Worm (Caenorhabditis elegans): ENCODE results near the gene prdx-2.

prdx-2 gene

DNA sequence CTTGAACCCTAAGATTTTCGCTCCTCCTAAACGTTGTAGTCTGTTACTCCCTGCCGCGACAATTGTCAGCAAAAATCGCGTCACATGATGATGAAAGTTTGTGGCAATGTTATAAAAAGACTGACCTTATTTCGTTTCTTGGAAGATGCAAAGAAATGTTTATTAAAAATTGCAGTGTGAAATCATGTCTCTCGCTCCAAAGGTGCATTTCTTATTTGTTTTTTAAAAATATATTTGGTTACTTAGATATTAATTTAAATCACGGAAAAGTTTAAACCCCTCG is 185 bp downstream of the prdx-2 start:
- TF ChIP-seq zfp-3 (GFP tag; conservative IDR thresholded peaks at IDR 0.05) (no peak), nhr-28 (tag; optimal IDR thresholded peaks at IDR 0.05) (peak; percentile 44), mxl-3 (GFP tag; optimal IDR thresholded peaks at IDR 0.05) (no peak), unc-62 (GFP tag; optimal IDR thresholded peaks at IDR 0.05 in 1 of 2) (peak in 1 of 2 experiments; percentile 49), unc-62 (tag; optimal IDR thresholded peaks at IDR 0.05) (no peak), ceh-28 (tag; optimal IDR thresholded peaks at IDR 0.05) (no peak), hlh-11 (tag; optimal IDR thresholded peaks at IDR 0.05) (peak; percentile 1), lsy-2 (tag; optimal IDR thresholded peaks at IDR 0.05) (peak in 1 of 2 experiments; percentile 11), hlh-30 (tag; optimal IDR thresholded peaks at IDR 0.05; ENCODE audit: insufficient read depth) (peak; percentile 50), D1046.2 (GFP tag; IDR thresholded peaks at IDR 0.05) (no peak), nhr-76 (tag; optimal IDR thresholded peaks at IDR 0.05) (no peak), dmd-6 (GFP tag; IDR thresholded peaks at IDR 0.05) (no peak)

DNA sequence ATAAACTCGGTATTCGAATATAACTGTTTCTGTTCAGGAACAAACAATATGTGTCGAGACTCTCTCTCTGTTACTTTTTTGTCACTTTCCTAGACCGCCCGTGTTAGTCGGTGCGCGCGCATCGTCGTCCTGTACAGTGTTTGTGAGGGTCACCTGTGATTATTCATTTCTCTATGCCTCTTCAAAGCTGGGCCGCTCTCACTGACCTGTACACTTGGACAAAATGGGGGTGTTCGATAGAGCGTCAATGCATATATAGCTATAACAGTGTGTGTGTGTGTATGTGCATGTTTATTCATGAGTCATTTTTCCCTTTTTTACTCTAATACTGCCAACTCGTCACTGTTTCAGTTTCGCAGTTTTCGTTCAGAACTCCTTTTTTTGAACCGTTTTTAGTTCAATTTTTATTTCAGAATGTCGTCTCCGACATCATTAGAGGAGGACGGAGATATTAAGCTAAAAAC is 1.7 kb downstream of the prdx-2 start, which contains the start of gene pkc-3:
TSS of gene pkc-3 (plus strand) at position 414 of the 464 bp plus-strand sequence.
- TF ChIP-seq nhr-6 (tag; optimal IDR thresholded peaks at IDR 0.05) (peak; percentile 93), mdl-1 (tag; optimal IDR thresholded peaks at IDR 0.05) (peak; percentile 7 to 47), hmg-1.1 (GFP tag; IDR thresholded peaks at IDR 0.05) (peak; percentile 52; the same call in 1 of the 2 replicates), hlh-30 (tag; optimal IDR thresholded peaks at IDR 0.05; ENCODE audit: insufficient read depth) (peak; percentile 83), madf-9 (GFP tag; conservative IDR thresholded peaks at IDR 0.05) (peak; percentile 35; the same call in 1 of the 2 replicates), dpl-1 (GFP tag; optimal IDR thresholded peaks at IDR 0.05) (peak; percentile 38), nhr-77 (tag; optimal IDR thresholded peaks at IDR 0.05) (peak; percentile 89), snpc-1.2 (GFP tag; IDR thresholded peaks at IDR 0.05) (peak; percentile 58; the same call in 1 of the 2 replicates), aha-1 (tag) (peak; percentile 99), mxl-3 (GFP tag; optimal IDR thresholded peaks at IDR 0.05) (peak; percentile 86), Y75B8A.6 (GFP tag; IDR thresholded peaks at IDR 0.05) (0 out of 2 replicates have a peak, but pooled peaks have one; percentile 27), nhr-42 (GFP tag; IDR thresholded peaks at IDR 0.05) (peak; percentile 36; the same call in 1 of the 2 replicates), nhr-10 (tag; optimal IDR thresholded peaks at IDR 0.05) (peak; percentile 11), nhr-25 (tag; optimal IDR thresholded peaks at IDR 0.05; ENCODE audit: borderline replicate concordance, insufficient read depth) (peak; percentile 95), R02D3.7 (tag; optimal IDR thresholded peaks at IDR 0.05) (no peak), mes-2 (tag; optimal IDR thresholded peaks at IDR 0.05; ENCODE audit: poor library complexity, severe bottlenecking) (peak; percentile 67), hif-1 (tag; optimal IDR thresholded peaks at IDR 0.05) (peak; percentile 22), arid-1 (GFP tag; conservative IDR thresholded peaks at IDR 0.05) (0 out of 2 replicates have a peak, but pooled peaks have one; percentile 25), spr-3 (GFP tag; optimal IDR thresholded peaks at IDR 0.05) (peak; percentile 42), rbr-2 (tag; optimal IDR thresholded peaks at IDR 0.05) (peak; percentile 46), ctbp-1 (GFP tag; IDR thresholded peaks at IDR 0.05) (no peak), zfp-2 (tag; optimal IDR thresholded peaks at IDR 0.05) (no peak), spr-1 (tag; optimal IDR thresholded peaks at IDR 0.05) (peak; percentile 51), attf-4 (tag; optimal IDR thresholded peaks at IDR 0.05) (no peak), zfp-3 (GFP tag; conservative IDR thresholded peaks at IDR 0.05) (peak; percentile 61; the same call in 1 of the 2 replicates), unc-130 (GFP tag; optimal IDR thresholded peaks at IDR 0.05) (peak; percentile 15), ama-1 (optimal IDR thresholded peaks at IDR 0.05) (peak; percentile 70), daf-16 (GFP tag; optimal IDR thresholded peaks at IDR 0.05) (peak in 1 of 2 experiments; percentile 16), daf-16 (tag; optimal IDR thresholded peaks at IDR 0.05) (peak; percentile 72), mdt-29 (GFP tag; IDR thresholded peaks at IDR 0.05) (0 out of 2 replicates have a peak, but pooled peaks have one; percentile 20), D1046.2 (GFP tag; IDR thresholded peaks at IDR 0.05) (no peak), pqm-1 (tag; optimal IDR thresholded peaks at IDR 0.05) (peak; percentile 71), dve-1 (tag; optimal IDR thresholded peaks at IDR 0.05; ENCODE audit: insufficient read depth) (peak; percentile 85), dmd-8 (GFP tag; IDR thresholded peaks at IDR 0.05) (0 out of 2 replicates have a peak, but pooled peaks have one; percentile 52), ZK546.5 (tag; optimal IDR thresholded peaks at IDR 0.05) (no peak), nhr-76 (tag; optimal IDR thresholded peaks at IDR 0.05) (no peak), nhr-11 (tag; optimal IDR thresholded peaks at IDR 0.05) (peak; percentile 47), php-3 (GFP tag; IDR thresholded peaks at IDR 0.05) (0 out of 2 replicates have a peak, but pooled peaks have one; percentile 14), gei-8 (GFP tag; optimal IDR thresholded peaks at IDR 0.05) (peak; percentile 77), jun-1 (tag; optimal IDR thresholded peaks at IDR 0.05) (peak; percentile 40), lin-13 (GFP tag; optimal IDR thresholded peaks at IDR 0.05) (peak; percentile 54), nhr-237 (tag; optimal IDR thresholded peaks at IDR 0.05) (no peak)

Data from whole organism, L4 larva.